Fruit fly (Drosophila melanogaster) whole organism, embryonic: ENCODE results near the gene CG4313.

Source experiments
- Abd-B ChIP-seq: fragments of 200-800 bp; sonication (Bioruptor generic); optimal IDR thresholded peaks from 2 replicates; lab custom pipeline; 2018; ENCODE audit warnings: missing biosample characterization, mild to moderate bottlenecking, missing genetic modification characterization, moderate library complexity
- CG10462 ChIP-seq: fragments of 200-800 bp; sonication (Bioruptor generic); optimal IDR thresholded peaks from 2 replicates; lab custom pipeline; 2016; ENCODE audit warnings: missing biosample characterization, missing genetic modification characterization
- CG11093 ChIP-seq: fragments of 200-800 bp; sonication (Bioruptor generic); IDR thresholded peaks from 3 replicates; pipeline ENCODE4 v1.3.6; 2022; ENCODE audit warnings: missing biosample characterization, missing genetic modification characterization
- CG11723 ChIP-seq: fragments of 200-800 bp; sonication (Bioruptor generic); optimal IDR thresholded peaks from 2 replicates; lab custom pipeline; 2017; ENCODE audit warnings: missing biosample characterization, mild to moderate bottlenecking, missing genetic modification characterization
- CG14860 ChIP-seq: fragments of 200-800 bp; sonication (Bioruptor generic); IDR thresholded peaks from 3 replicates; pipeline ENCODE4 v1.3.6; 2022; ENCODE audit warnings: missing biosample characterization, missing genetic modification characterization; ENCODE audit not compliant: partially characterized antibody
- CG1647 ChIP-seq: fragments of 200-800 bp; sonication (Bioruptor generic); optimal IDR thresholded peaks from 3 replicates; lab custom pipeline; 2016; ENCODE audit warnings: missing biosample characterization, missing genetic modification characterization
- CG17385 ChIP-seq: fragments of 200-800 bp; sonication (Bioruptor generic); optimal IDR thresholded peaks from 3 replicates; lab custom pipeline; 2018; ENCODE audit warnings: missing biosample characterization, mild to moderate bottlenecking, missing genetic modification characterization
- CG2129 ChIP-seq: fragments of 200-800 bp; sonication (Bioruptor generic); IDR thresholded peaks from 2 replicates; pipeline ENCODE4 v1.3.6; 2022; ENCODE audit warnings: missing biosample characterization, missing genetic modification characterization; ENCODE audit not compliant: partially characterized antibody
- CG32772 ChIP-seq: fragments of 200-800 bp; sonication (Bioruptor generic); IDR thresholded peaks from 2 replicates; pipeline ENCODE4 v1.3.6; 2022; ENCODE audit warnings: missing biosample characterization, missing genetic modification characterization
- CG3838 ChIP-seq: fragments of 200-800 bp; sonication (Bioruptor generic); optimal IDR thresholded peaks from 3 replicates; lab custom pipeline; 2016; ENCODE audit warnings: missing biosample characterization, missing genetic modification characterization
- CG4282 ChIP-seq: fragments of 200-800 bp; sonication (Bioruptor generic); optimal IDR thresholded peaks from 2 replicates; lab custom pipeline; 2016; ENCODE audit warnings: missing biosample characterization, missing genetic modification characterization
- CG4617 ChIP-seq: fragments of 200-800 bp; sonication (Bioruptor generic); optimal IDR thresholded peaks from 3 replicates; lab custom pipeline; 2016; ENCODE audit warnings: missing biosample characterization, missing genetic modification characterization, borderline replicate concordance
- CG6689 ChIP-seq: fragments of 200-800 bp; sonication (Bioruptor generic); IDR thresholded peaks from 2 replicates; pipeline ENCODE4 v1.3.6; 2022; ENCODE audit warnings: missing biosample characterization, missing genetic modification characterization
- CG7357 ChIP-seq: fragments of 200-800 bp; sonication (Bioruptor generic); IDR thresholded peaks from 3 replicates; pipeline ENCODE4 v1.3.6; 2022; ENCODE audit warnings: missing biosample characterization, missing genetic modification characterization
- CG9215 ChIP-seq: fragments of 200-800 bp; sonication (Bioruptor generic); IDR thresholded peaks from 2 replicates; pipeline ENCODE4 v1.3.6; 2022; ENCODE audit warnings: missing biosample characterization, missing genetic modification characterization
- CG9609 ChIP-seq: fragments of 200-800 bp; sonication (Bioruptor generic); optimal IDR thresholded peaks from 3 replicates; lab custom pipeline; 2016; ENCODE audit warnings: missing biosample characterization, missing genetic modification characterization
- Chrac-16 ChIP-seq: fragments of 200-800 bp; sonication (Bioruptor generic); optimal IDR thresholded peaks from 3 replicates; lab custom pipeline; 2016; ENCODE audit warnings: missing biosample characterization, missing genetic modification characterization
- D19B ChIP-seq: fragments of 200-800 bp; sonication (Bioruptor generic); optimal IDR thresholded peaks from 2 replicates; lab custom pipeline; 2017; ENCODE audit warnings: missing biosample characterization, mild to moderate bottlenecking, missing genetic modification characterization
- Dad ChIP-seq: fragments of 200-800 bp; sonication (Bioruptor generic); optimal IDR thresholded peaks from 3 replicates; lab custom pipeline; 2016; ENCODE audit warnings: missing biosample characterization, missing genetic modification characterization
- E2f2 ChIP-seq: fragments of 200-800 bp; sonication (Bioruptor generic); IDR thresholded peaks from 2 replicates; pipeline ENCODE4 v1.3.6; 2022; ENCODE audit warnings: missing biosample characterization, missing genetic modification characterization
- Fer1 ChIP-seq: fragments of 200-800 bp; sonication (Bioruptor generic); optimal IDR thresholded peaks from 2 replicates; lab custom pipeline; 2017; ENCODE audit warnings: missing biosample characterization, mild to moderate bottlenecking, missing genetic modification characterization
- Fer2 ChIP-seq: fragments of 200-800 bp; sonication (Bioruptor generic); optimal IDR thresholded peaks from 2 replicates; lab custom pipeline; 2018; ENCODE audit warnings: missing biosample characterization, mild to moderate bottlenecking, missing genetic modification characterization, moderate library complexity
- Hr51 ChIP-seq, 2 experiments: fragments of 200-800 bp; sonication (Bioruptor generic); optimal IDR thresholded peaks; 2 replicates in 1 of 2; 3 replicates in 1 of 2; lab custom pipeline; 2016 to 2018; ENCODE audit warnings: missing biosample characterization in 2 of 2, missing genetic modification characterization in 2 of 2, mild to moderate bottlenecking in 1 of 2, moderate library complexity in 1 of 2
- Lim3 ChIP-seq: fragments of 200-800 bp; sonication (Bioruptor generic); IDR thresholded peaks from 2 replicates; pipeline ENCODE4 v1.3.6; 2022; ENCODE audit warnings: missing biosample characterization, missing genetic modification characterization
- Max ChIP-seq: fragments of 200-800 bp; sonication (Bioruptor generic); optimal IDR thresholded peaks from 2 replicates; lab custom pipeline; 2016; ENCODE audit warnings: missing biosample characterization, mild to moderate bottlenecking, missing genetic modification characterization
- Neu2 ChIP-seq: fragments of 200-800 bp; sonication (Bioruptor generic); optimal IDR thresholded peaks from 3 replicates; lab custom pipeline; 2016; ENCODE audit warnings: missing biosample characterization, missing genetic modification characterization, borderline replicate concordance
- Oli ChIP-seq: fragments of 200-800 bp; sonication (Bioruptor generic); optimal IDR thresholded peaks from 2 replicates; lab custom pipeline; 2018; ENCODE audit warnings: missing biosample characterization, mild to moderate bottlenecking, missing genetic modification characterization, moderate library complexity
- Rfx ChIP-seq: fragments of 200-800 bp; sonication (Bioruptor generic); IDR thresholded peaks from 2 replicates; pipeline ENCODE4 v1.3.6; 2022; ENCODE audit warnings: missing biosample characterization, missing genetic modification characterization
- aop ChIP-seq: fragments of 200-800 bp; sonication (Bioruptor generic); IDR thresholded peaks from 2 replicates; pipeline ENCODE4 v1.3.6; 2022; ENCODE audit warnings: missing biosample characterization, missing genetic modification characterization
- bab2 ChIP-seq: fragments of 200-800 bp; sonication (Bioruptor generic); optimal IDR thresholded peaks from 2 replicates; lab custom pipeline; 2016; ENCODE audit warnings: missing biosample characterization, missing genetic modification characterization
- bowl ChIP-seq: fragments of 200-800 bp; sonication (Bioruptor generic); IDR thresholded peaks from 2 replicates; pipeline ENCODE4 v1.3.6; 2022; ENCODE audit warnings: missing biosample characterization, missing genetic modification characterization
- ci ChIP-seq: fragments of 200-800 bp; sonication (Bioruptor generic); IDR thresholded peaks from 3 replicates; pipeline ENCODE4 v1.3.6; 2022; ENCODE audit warnings: missing biosample characterization, missing genetic modification characterization
- croc ChIP-seq: fragments of 200-800 bp; sonication (Bioruptor generic); conservative IDR thresholded peaks from 3 replicates; pipeline ENCODE4 v1.3.6; 2022; ENCODE audit warnings: missing biosample characterization, missing genetic modification characterization
- danr ChIP-seq: fragments of 200-800 bp; sonication (Bioruptor generic); IDR thresholded peaks from 2 replicates; pipeline ENCODE4 v1.3.6; 2022; ENCODE audit warnings: missing biosample characterization, missing genetic modification characterization
- dati ChIP-seq: fragments of 200-800 bp; sonication (Bioruptor generic); IDR thresholded peaks from 2 replicates; pipeline ENCODE4 v1.3.6; 2022; ENCODE audit warnings: missing biosample characterization, missing genetic modification characterization
- disco-r ChIP-seq: fragments of 200-800 bp; sonication (Bioruptor generic); optimal IDR thresholded peaks from 2 replicates; lab custom pipeline; 2016; ENCODE audit warnings: missing biosample characterization, missing genetic modification characterization
- en ChIP-seq: fragments of 200-800 bp; sonication (Bioruptor generic); optimal IDR thresholded peaks from 2 replicates; lab custom pipeline; 2016; ENCODE audit warnings: missing biosample characterization, missing genetic modification characterization
- grau ChIP-seq: fragments of 200-800 bp; optimal IDR thresholded peaks from 3 replicates; lab custom pipeline; 2019; ENCODE audit warnings: missing biosample characterization, mild to moderate bottlenecking, missing genetic modification characterization, moderate library complexity
- grn ChIP-seq: fragments of 200-800 bp; sonication (Bioruptor generic); optimal IDR thresholded peaks from 3 replicates; lab custom pipeline; 2017; ENCODE audit warnings: missing biosample characterization, missing genetic modification characterization
- gro ChIP-seq: fragments of 200-800 bp; sonication (Bioruptor generic); optimal IDR thresholded peaks from 2 replicates; lab custom pipeline; 2016; ENCODE audit warnings: missing biosample characterization, missing genetic modification characterization
- hb ChIP-seq: fragments of 200-800 bp; sonication (Bioruptor generic); IDR thresholded peaks from 3 replicates; pipeline ENCODE4 v1.3.6; 2022; ENCODE audit warnings: missing biosample characterization, missing genetic modification characterization; ENCODE audit not compliant: partially characterized antibody
- oc ChIP-seq: fragments of 200-800 bp; sonication (Bioruptor generic); optimal IDR thresholded peaks from 2 replicates; lab custom pipeline; 2018; ENCODE audit warnings: missing biosample characterization, mild to moderate bottlenecking, missing genetic modification characterization, moderate library complexity
- org-1 ChIP-seq: fragments of 200-800 bp; sonication (Bioruptor generic); optimal IDR thresholded peaks from 2 replicates; lab custom pipeline; 2017; ENCODE audit warnings: missing biosample characterization, missing genetic modification characterization
- pros ChIP-seq: fragments of 200-800 bp; sonication (Bioruptor generic); optimal IDR thresholded peaks from 3 replicates; lab custom pipeline; 2019; ENCODE audit warnings: missing biosample characterization, mild to moderate bottlenecking, missing genetic modification characterization, moderate library complexity
- psq ChIP-seq: fragments of 200-800 bp; sonication (Bioruptor generic); optimal IDR thresholded peaks from 2 replicates; lab custom pipeline; 2017; ENCODE audit warnings: missing biosample characterization, missing genetic modification characterization
- pum ChIP-seq: fragments of 200-800 bp; sonication (Bioruptor generic); optimal IDR thresholded peaks from 2 replicates; lab custom pipeline; 2016; ENCODE audit warnings: missing biosample characterization, missing genetic modification characterization
- run ChIP-seq: fragments of 200-800 bp; sonication (Bioruptor generic); optimal IDR thresholded peaks from 3 replicates; lab custom pipeline; 2018; ENCODE audit warnings: missing biosample characterization, mild to moderate bottlenecking, missing genetic modification characterization
- sim ChIP-seq: fragments of 200-800 bp; sonication (Bioruptor generic); IDR thresholded peaks from 2 replicates; pipeline ENCODE4 v1.3.6; 2022; ENCODE audit warnings: missing biosample characterization, missing genetic modification characterization
- slp2 ChIP-seq: fragments of 200-800 bp; sonication (Bioruptor generic); optimal IDR thresholded peaks from 2 replicates; lab custom pipeline; 2016; ENCODE audit warnings: missing biosample characterization, missing genetic modification characterization
- tx ChIP-seq: fragments of 200-800 bp; sonication (Bioruptor generic); optimal IDR thresholded peaks from 2 replicates; lab custom pipeline; 2016; ENCODE audit warnings: missing biosample characterization, missing genetic modification characterization
- vnd ChIP-seq: fragments of 200-800 bp; sonication (Bioruptor generic); IDR thresholded peaks from 3 replicates; pipeline ENCODE4 v1.3.6; 2022; ENCODE audit warnings: missing biosample characterization, missing genetic modification characterization; ENCODE audit not compliant: partially characterized antibody

The CG4313 gene

dm6 chrX:2080367-2080927 is 38.8 kb downstream of the CG4313 start, which contains the start of the genes CG16903 and Unc-76 (continued):
- TF ChIP-seq CG10462 (GFP tag; lab: Kevin White, UChicago) = no peak
- TF ChIP-seq D19B (GFP tag; lab: Kevin White, UChicago) = no peak
- TF ChIP-seq bowl = 0 out of 2 replicates have a peak, but pooled peaks have one; percentile 39
- peak; percentile 70 for TF ChIP-seq gro (GFP tag; lab: Kevin White, UChicago)
- TF ChIP-seq Lim3 (GFP tag; lab: Robert Waterston, UW) = no peak
- no peak for TF ChIP-seq CG6689 (GFP tag; lab: Robert Waterston, UW)
- TF ChIP-seq CG4617 (GFP tag; lab: Kevin White, UChicago) = peak; percentile 90
- TF ChIP-seq Abd-B = peak; percentile 17
- TF ChIP-seq ci (GFP tag; lab: Robert Waterston, UW) = peak; percentile 74
- peak; percentile 51 for TF ChIP-seq grau (tag; lab: Kevin White, UChicago)
- TF ChIP-seq aop (GFP tag; lab: Robert Waterston, UW) = no peak
- TF ChIP-seq CG4282 (GFP tag; lab: Kevin White, UChicago) = peak; percentile 40
- peak; percentile 16 for TF ChIP-seq oc (tag; lab: Kevin White, UChicago)
- peak; percentile 39 for TF ChIP-seq CG11723
- no peak for TF ChIP-seq CG7357 (GFP tag; lab: Robert Waterston, UW)
- peak; percentile 2 for TF ChIP-seq bab2 (GFP tag; lab: Kevin White, UChicago)
- TF ChIP-seq pros (GFP tag; lab: Kevin White, UChicago) = peak; percentile 64
- no peak for TF ChIP-seq danr (GFP tag; lab: Robert Waterston, UW)
- TF ChIP-seq org-1 (GFP tag; lab: Kevin White, UChicago) = no peak
- no peak for TF ChIP-seq dati (GFP tag; lab: Robert Waterston, UW)
- no peak for TF ChIP-seq Oli
- TF ChIP-seq CG9215 (GFP tag; lab: Robert Waterston, UW) = no peak
- no peak for TF ChIP-seq disco-r (GFP tag; lab: Kevin White, UChicago)
- TF ChIP-seq CG3838 (GFP tag; lab: Kevin White, UChicago) = no peak
- TF ChIP-seq CG32772 = no peak
- no peak for TF ChIP-seq pum (GFP tag; lab: Kevin White, UChicago)
- TF ChIP-seq Fer2 (tag; lab: Kevin White, UChicago) = no peak
- no peak for TF ChIP-seq Max (GFP tag; lab: Kevin White, UChicago)
- TF ChIP-seq slp2 (GFP tag; lab: Kevin White, UChicago) = no peak
- TF ChIP-seq E2f2 (GFP tag; lab: Robert Waterston, UW) = peak; percentile 69
- TF ChIP-seq CG2129 (GFP tag; lab: Robert Waterston, UW) = no peak
- peak; percentile 24 for TF ChIP-seq Dad
- TF ChIP-seq psq (GFP tag; lab: Kevin White, UChicago) = no peak
- peak; percentile 75 for TF ChIP-seq Fer1 (GFP tag; lab: Kevin White, UChicago)
- no peak for TF ChIP-seq tx (GFP tag; lab: Kevin White, UChicago)
- TF ChIP-seq Hr51 (GFP tag; optimal IDR thresholded peaks at IDR 0.05; lab: Kevin White, UChicago) = peak in 1 of 2 experiments; percentile 47
- TF ChIP-seq CG17385 (GFP tag; lab: Kevin White, UChicago) = peak; percentile 51
- TF ChIP-seq Rfx (GFP tag; lab: Robert Waterston, UW) = peak; percentile 47
- no peak for TF ChIP-seq vnd (GFP tag; lab: Robert Waterston, UW)
- TF ChIP-seq Chrac-16 (GFP tag; lab: Kevin White, UChicago) = no peak
- no peak for TF ChIP-seq sim (GFP tag; lab: Robert Waterston, UW)
- no peak for TF ChIP-seq croc
- TF ChIP-seq CG11093 = no peak
- TF ChIP-seq grn (GFP tag; lab: Kevin White, UChicago) = no peak
- TF ChIP-seq Neu2 (GFP tag; lab: Kevin White, UChicago) = no peak
- no peak; the same call in 2 of the 3 replicates for TF ChIP-seq CG14860 (GFP tag; lab: Robert Waterston, UW)
- no peak for TF ChIP-seq en (GFP tag; lab: Kevin White, UChicago)
- peak; percentile 5 for TF ChIP-seq CG1647 (GFP tag; lab: Kevin White, UChicago)
- peak; percentile 35 for TF ChIP-seq CG9609
- TF ChIP-seq hb (GFP tag; lab: Robert Waterston, UW) = no peak
- TF ChIP-seq run (tag; lab: Kevin White, UChicago) = peak; percentile 29
